Fruit fly (Drosophila melanogaster): ENCODE results near the gene bbg.

DNA sequence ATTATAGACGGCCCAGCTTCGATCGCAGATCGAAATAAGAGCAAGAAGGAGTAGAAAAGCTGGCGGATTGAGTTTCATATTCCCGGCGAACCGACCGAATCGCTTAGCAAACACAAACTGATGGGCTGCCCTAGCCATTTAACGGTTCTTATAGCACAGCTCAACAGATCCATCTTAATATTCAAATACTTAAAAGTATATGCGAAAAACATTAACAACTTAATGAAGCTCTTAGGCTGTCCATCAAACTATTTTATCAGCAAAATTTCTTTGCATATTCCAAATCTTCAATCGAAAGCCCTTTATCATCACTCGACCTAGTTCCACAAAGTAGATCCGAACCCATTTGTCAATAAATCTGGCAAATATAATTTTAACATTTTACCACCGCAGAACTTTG lies 14.5 kb downstream of the bbg start, which contains the start of gene CG4613:
- TF ChIP-seq CG8478 (optimal IDR thresholded peaks at IDR 0.05) = no peak
- no peak for TF ChIP-seq CTCF (optimal IDR thresholded peaks at IDR 0.05)

All from S2 (cell line).